Worm (Caenorhabditis elegans) whole organism, L2 larva: ENCODE data around the gene str-66.

ENCODE experiments used
- aly-2 ChIP-seq: fragments of 150-350 bp; optimal IDR thresholded peaks from 2 replicates; lab custom pipeline; 2014; ENCODE audit warnings: missing biosample characterization, missing genetic modification characterization
- elt-1 ChIP-seq: fragments of 150-350 bp; optimal IDR thresholded peaks from 2 replicates; lab custom pipeline; 2014; ENCODE audit warnings: missing biosample characterization, missing genetic modification characterization
- lin-13 ChIP-seq: fragments of 150-350 bp; optimal IDR thresholded peaks from 2 replicates; lab custom pipeline; 2014; ENCODE audit warnings: missing biosample characterization, missing genetic modification reagents, missing genetic modification characterization
- lin-39 ChIP-seq: fragments of 150-350 bp; optimal IDR thresholded peaks from 2 replicates; lab custom pipeline; 2014; ENCODE audit warnings: missing biosample characterization, missing genetic modification reagents, missing genetic modification characterization
- mbf-1 ChIP-seq: sonication (generic microtip); optimal IDR thresholded peaks from 2 replicates; lab custom pipeline; 2017; ENCODE audit warnings: missing biosample characterization, missing genetic modification characterization
- nhr-237 ChIP-seq: fragments of 150-350 bp; optimal IDR thresholded peaks from 2 replicates; lab custom pipeline; 2014; ENCODE audit warnings: missing biosample characterization, missing genetic modification characterization
- nhr-77 ChIP-seq: fragments of 150-350 bp; optimal IDR thresholded peaks from 2 replicates; lab custom pipeline; 2014; ENCODE audit warnings: missing biosample characterization, missing genetic modification characterization
- zag-1 ChIP-seq: fragments of 150-350 bp; optimal IDR thresholded peaks from 2 replicates; lab custom pipeline; 2014; ENCODE audit warnings: missing biosample characterization, missing genetic modification characterization

DNA sequence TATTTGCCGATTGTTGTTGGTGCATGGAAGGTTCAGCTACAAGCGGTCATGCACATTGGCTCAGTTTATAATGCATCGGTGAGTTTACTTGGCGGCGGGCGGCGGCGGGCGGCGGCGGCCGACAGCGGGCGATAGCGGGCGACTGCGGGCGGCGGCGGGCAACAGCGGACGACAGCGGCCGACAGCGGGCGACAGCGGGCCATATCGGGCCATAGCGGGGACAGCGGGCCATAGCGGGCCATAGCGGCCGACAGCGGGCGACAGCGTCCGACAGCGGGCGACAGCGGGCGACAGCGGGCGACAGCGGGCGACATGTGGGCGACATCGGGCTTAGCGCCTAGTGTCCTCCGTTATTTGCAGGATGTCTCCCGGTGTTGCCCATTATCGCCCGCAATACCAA lies 28.1 kb upstream of the str-66 start:
- TF ChIP-seq nhr-77 (tag; lab: Kevin White, UChicago), result no peak
- TF ChIP-seq lin-39 (tag; lab: Kevin White, UChicago), result no peak
- no peak for TF ChIP-seq nhr-237 (tag; lab: Kevin White, UChicago)
- no peak for TF ChIP-seq elt-1 (tag; lab: Kevin White, UChicago)
- no peak for TF ChIP-seq mbf-1 (tag; lab: Kevin White, UChicago)
- no peak for TF ChIP-seq aly-2 (tag; lab: Kevin White, UChicago)
- TF ChIP-seq lin-13 (GFP tag; lab: Kevin White, UChicago), result no peak
- no peak for TF ChIP-seq zag-1
